Fruit fly (Drosophila melanogaster): Measurements from ENCODE around the gene Cpr30F.

dm6 chr2L:9947265-9947664 lies 14.3 kb upstream of the Cpr30F start, which contains the start of gene CG5853:
- TF ChIP-seq psq (optimal IDR thresholded peaks at IDR 0.05) (no peak), h (optimal IDR thresholded peaks at IDR 0.05) (no peak)

Measured in Kc167 (cell line).